ENCODE assay signal across 8 worm cellular contexts in the genomic region with DNA sequence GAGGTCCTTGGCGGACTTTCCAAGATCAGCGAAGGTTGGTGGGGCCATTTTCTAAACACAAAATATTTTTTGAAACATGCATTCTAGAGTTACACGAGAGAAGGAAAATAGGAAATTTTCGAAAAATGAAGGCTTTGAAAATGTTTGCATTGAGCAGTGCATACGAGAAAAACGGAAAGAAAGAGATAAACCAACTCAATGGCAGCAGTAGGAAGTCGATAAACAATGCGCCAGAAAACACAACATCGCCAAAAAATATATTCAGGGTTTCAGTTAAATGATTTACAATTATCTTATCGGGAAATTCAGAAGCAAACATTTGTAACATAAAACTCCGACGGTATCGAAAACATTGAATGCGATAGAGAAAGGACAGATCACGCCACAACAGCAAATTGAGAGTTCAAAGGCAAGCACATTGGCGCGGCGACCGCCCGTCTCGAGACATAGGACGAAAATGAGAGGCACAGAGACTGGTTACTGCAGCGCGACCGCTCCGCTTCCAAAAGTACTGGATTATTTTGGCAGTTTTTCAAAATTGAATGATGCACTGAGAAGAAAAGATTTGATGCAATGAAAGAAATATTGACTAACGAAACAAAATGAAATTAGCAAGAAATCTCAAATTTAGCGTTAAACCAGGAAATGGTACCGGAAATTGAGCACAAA.
A peak's percentile ranks its signal among the peaks of the same experiment; 100 is the strongest.
TF ChIP-seq lines count a peak whose summit lies in the region.

Gene vdac-1 (minus strand): TSS at position 51 of the 669 bp plus-strand sequence.
Gene R05G6.5 (plus strand): TSS at position 527 of the 669 bp plus-strand sequence.

TF ChIP-seq in whole organism, L1 larva, 84 proteins besides CTCF, POLR2A, EP300 and RAD21 (continues in another document):
- TF ChIP-seq fkh-10 (GFP tag; optimal IDR thresholded peaks at IDR 0.05; lab: Kevin White, UChicago): peak; percentile 28
- TF ChIP-seq aly-2 (tag; optimal IDR thresholded peaks at IDR 0.05; lab: Kevin White, UChicago): no peak
- peak; percentile 7 for TF ChIP-seq lir-3 (tag; optimal IDR thresholded peaks at IDR 0.05; lab: Kevin White, UChicago; ENCODE audit: poor library complexity)
- TF ChIP-seq efl-1 (optimal IDR thresholded peaks at IDR 0.05; lab: Kevin White, UChicago): peak; percentile 59 to 93
- TF ChIP-seq efl-1 (GFP tag; optimal IDR thresholded peaks at IDR 0.05 in 1 of 2; lab: Kevin White, UChicago): peak; percentile 90 to 99
- no peak for TF ChIP-seq aha-1 (tag; optimal IDR thresholded peaks at IDR 0.05; lab: Kevin White, UChicago)
- no peak for TF ChIP-seq unc-62 (GFP tag; optimal IDR thresholded peaks at IDR 0.05; lab: Kevin White, UChicago)
- TF ChIP-seq tbx-2 (tag; optimal IDR thresholded peaks at IDR 0.05; lab: Kevin White, UChicago): peak; percentile 86
- peak; percentile 87 for TF ChIP-seq nhr-19 (GFP tag; conservative IDR thresholded peaks at IDR 0.05; lab: Robert Waterston, UW)
- peak; percentile 57 for TF ChIP-seq dsc-1 (tag; optimal IDR thresholded peaks at IDR 0.05; lab: Kevin White, UChicago)

TF ChIP-seq in whole organism, L2 larva, 48 proteins besides CTCF, POLR2A, EP300 and RAD21 (continues in another document):
- no peak for TF ChIP-seq dmd-4 (tag; optimal IDR thresholded peaks at IDR 0.05; lab: Kevin White, UChicago)
- no peak for TF ChIP-seq ceh-82 (tag; optimal IDR thresholded peaks at IDR 0.05; lab: Kevin White, UChicago)
- TF ChIP-seq ZK546.5 (tag; optimal IDR thresholded peaks at IDR 0.05; lab: Kevin White, UChicago): no peak
- peak; percentile 51 for TF ChIP-seq ztf-4 (tag; optimal IDR thresholded peaks at IDR 0.05; lab: Kevin White, UChicago)
- peak; percentile 80 for TF ChIP-seq ama-1 (optimal IDR thresholded peaks at IDR 0.05; lab: Kevin White, UChicago)
- no peak for TF ChIP-seq elt-1 (tag; optimal IDR thresholded peaks at IDR 0.05; lab: Kevin White, UChicago)
- peak; percentile 25 for TF ChIP-seq nhr-6 (tag; optimal IDR thresholded peaks at IDR 0.05; lab: Kevin White, UChicago)
- TF ChIP-seq nhr-129 (tag; optimal IDR thresholded peaks at IDR 0.05; lab: Kevin White, UChicago): peak; percentile 87
- TF ChIP-seq skn-1 (tag; optimal IDR thresholded peaks at IDR 0.05; lab: Kevin White, UChicago): no peak
- TF ChIP-seq R02D3.7 (tag; optimal IDR thresholded peaks at IDR 0.05; lab: Kevin White, UChicago): no peak
- TF ChIP-seq unc-62 (GFP tag; optimal IDR thresholded peaks at IDR 0.05; lab: Kevin White, UChicago): no peak

TF ChIP-seq in whole organism, L3 larva, 47 proteins besides CTCF, POLR2A, EP300 and RAD21 (continues in another document):
- TF ChIP-seq unc-39 (tag; optimal IDR thresholded peaks at IDR 0.05; lab: Kevin White, UChicago) (no peak), lin-15B (tag; optimal IDR thresholded peaks at IDR 0.05; lab: Kevin White, UChicago) (peak; percentile 90), nhr-76 (tag; optimal IDR thresholded peaks at IDR 0.05; lab: Kevin White, UChicago) (peak; percentile 56), hmg-11 (tag; optimal IDR thresholded peaks at IDR 0.05; lab: Kevin White, UChicago) (peak; percentile 39), egl-5 (tag; optimal IDR thresholded peaks at IDR 0.05; lab: Kevin White, UChicago) (peak; percentile 71), R02D3.7 (tag; optimal IDR thresholded peaks at IDR 0.05; lab: Kevin White, UChicago) (peak; percentile 75), fos-1 (tag; optimal IDR thresholded peaks at IDR 0.05; lab: Kevin White, UChicago) (no peak), ztf-11 (tag; optimal IDR thresholded peaks at IDR 0.05; lab: Kevin White, UChicago) (no peak), ceh-9 (tag; optimal IDR thresholded peaks at IDR 0.05; lab: Kevin White, UChicago) (no peak), pqm-1 (tag; optimal IDR thresholded peaks at IDR 0.05; lab: Kevin White, UChicago) (peak; percentile 41), ama-1 (optimal IDR thresholded peaks at IDR 0.05; lab: Kevin White, UChicago) (no peak)

TF ChIP-seq in whole organism, L4 larva, 104 proteins besides CTCF, POLR2A, EP300 and RAD21 (continues in another document):
- TF ChIP-seq set-16 (GFP tag; IDR thresholded peaks at IDR 0.05; lab: Robert Waterston, UW) (no peak), zip-11 (GFP tag; IDR thresholded peaks at IDR 0.05; lab: Robert Waterston, UW) (no peak), pqm-1 (tag; optimal IDR thresholded peaks at IDR 0.05; lab: Kevin White, UChicago) (peak; percentile 83), zfp-2 (tag; optimal IDR thresholded peaks at IDR 0.05; lab: Kevin White, UChicago) (no peak), nhr-10 (tag; optimal IDR thresholded peaks at IDR 0.05; lab: Kevin White, UChicago) (peak; percentile 50), T26A8.4 (GFP tag; IDR thresholded peaks at IDR 0.05; lab: Robert Waterston, UW) (peak; percentile 59), lin-29 (GFP tag; IDR thresholded peaks at IDR 0.05; lab: Robert Waterston, UW) (0 out of 2 replicates have a peak, but pooled peaks have one; percentile 22), nhr-237 (tag; optimal IDR thresholded peaks at IDR 0.05; lab: Kevin White, UChicago) (no peak), hlh-30 (tag; optimal IDR thresholded peaks at IDR 0.05; lab: Kevin White, UChicago; ENCODE audit: insufficient read depth) (peak; percentile 92), arid-1 (GFP tag; conservative IDR thresholded peaks at IDR 0.05; lab: Robert Waterston, UW) (no peak)

TF ChIP-seq in whole organism, late embryonic, 69 proteins besides CTCF, POLR2A, EP300 and RAD21 (continues in another document):
- TF ChIP-seq unc-42 (tag; optimal IDR thresholded peaks at IDR 0.05; lab: Kevin White, UChicago) (peak; percentile 47), ttx-3 (tag; optimal IDR thresholded peaks at IDR 0.05; lab: Kevin White, UChicago) (no peak), ama-1 (optimal IDR thresholded peaks at IDR 0.05; lab: Kevin White, UChicago) (no peak), npax-4 (tag; optimal IDR thresholded peaks at IDR 0.05; lab: Kevin White, UChicago) (no peak), nfya-1 (tag; optimal IDR thresholded peaks at IDR 0.05; lab: Kevin White, UChicago) (peak; percentile 32), ceh-6 (GFP tag; optimal IDR thresholded peaks at IDR 0.05; lab: Kevin White, UChicago) (no peak), lim-6 (tag; optimal IDR thresholded peaks at IDR 0.05; lab: Kevin White, UChicago) (no peak), dve-1 (tag; optimal IDR thresholded peaks at IDR 0.05; lab: Kevin White, UChicago) (peak; percentile 45), K02D7.2 (tag; optimal IDR thresholded peaks at IDR 0.05; lab: Kevin White, UChicago) (no peak), ceh-24 (tag; optimal IDR thresholded peaks at IDR 0.05; lab: Kevin White, UChicago) (no peak), ztf-16 (tag; optimal IDR thresholded peaks at IDR 0.05; lab: Kevin White, UChicago) (no peak), ceh-30 (tag; optimal IDR thresholded peaks at IDR 0.05; lab: Kevin White, UChicago) (no peak)

TF ChIP-seq in whole organism, midembryonic, 9 proteins besides CTCF, POLR2A, EP300 and RAD21:
- TF ChIP-seq flt-1 (GFP tag; IDR thresholded peaks at IDR 0.05; lab: Robert Waterston, UW): 0 out of 2 replicates have a peak, but pooled peaks have one; percentile 54
- no peak for TF ChIP-seq ztf-29 (GFP tag; IDR thresholded peaks at IDR 0.05; lab: Robert Waterston, UW)
- no peak for TF ChIP-seq med-1 (GFP tag; optimal IDR thresholded peaks at IDR 0.05; lab: Kevin White, UChicago; ENCODE audit: insufficient read depth)

TF ChIP-seq in whole organism, mixed stage, embryonic, 35 proteins besides CTCF, POLR2A, EP300 and RAD21:
- TF ChIP-seq hlh-1 (tag; optimal IDR thresholded peaks at IDR 0.05; lab: Kevin White, UChicago): peak; percentile 14
- no peak for TF ChIP-seq drap-1 (GFP tag; optimal IDR thresholded peaks at IDR 0.05; lab: Kevin White, UChicago)
- no peak for TF ChIP-seq nhr-28 (tag; optimal IDR thresholded peaks at IDR 0.05; lab: Kevin White, UChicago)
- TF ChIP-seq nhr-237 (tag; optimal IDR thresholded peaks at IDR 0.05; lab: Kevin White, UChicago): peak; percentile 72
- peak; percentile 47 for TF ChIP-seq mep-1 (tag; optimal IDR thresholded peaks at IDR 0.05; lab: Kevin White, UChicago)

TF ChIP-seq in whole organism, young adult, 124 proteins besides CTCF, POLR2A, EP300 and RAD21 (continues in another document):
- TF ChIP-seq ekl-4 (GFP tag; IDR thresholded peaks at IDR 0.05; lab: Robert Waterston, UW) (peak; percentile 87), lin-54 (GFP tag; optimal IDR thresholded peaks at IDR 0.05; lab: Kevin White, UChicago) (peak; percentile 81), rcor-1 (GFP tag; IDR thresholded peaks at IDR 0.05; lab: Robert Waterston, UW) (peak; percentile 39; the same call in 1 of the 2 replicates), F23B12.7 (tag; optimal IDR thresholded peaks at IDR 0.05; lab: Kevin White, UChicago; ENCODE audit: insufficient read depth) (peak; percentile 25), B0019.2 (GFP tag; conservative IDR thresholded peaks at IDR 0.05; lab: Robert Waterston, UW) (no peak), nhr-80 (tag; optimal IDR thresholded peaks at IDR 0.05; lab: Kevin White, UChicago) (peak; percentile 97), ztf-26 (tag; optimal IDR thresholded peaks at IDR 0.05; lab: Kevin White, UChicago) (peak; percentile 21), F52B5.7 (tag; optimal IDR thresholded peaks at IDR 0.05; lab: Kevin White, UChicago) (peak; percentile 35), ztf-18 (tag; optimal IDR thresholded peaks at IDR 0.05; lab: Kevin White, UChicago) (peak; percentile 42), madf-10 (tag; optimal IDR thresholded peaks at IDR 0.05; lab: Kevin White, UChicago) (peak; percentile 45), snpc-4 (GFP tag; optimal IDR thresholded peaks at IDR 0.05; lab: Kevin White, UChicago) (peak; percentile 22), snpc-4 (tag; optimal IDR thresholded peaks at IDR 0.05; lab: Kevin White, UChicago) (peak; percentile 17 to 58 (median 24)), B0336.3 (GFP tag; IDR thresholded peaks at IDR 0.05; lab: Robert Waterston, UW) (peak; percentile 75), madf-6 (GFP tag; IDR thresholded peaks at IDR 0.05; lab: Robert Waterston, UW) (peak; percentile 45; the same call in 1 of the 2 replicates), nhr-27 (tag; optimal IDR thresholded peaks at IDR 0.05; lab: Kevin White, UChicago) (no peak), ets-4 (GFP tag; optimal IDR thresholded peaks at IDR 0.05; lab: Kevin White, UChicago) (peak; percentile 48), hmg-1.2 (GFP tag; IDR thresholded peaks at IDR 0.05; lab: Robert Waterston, UW) (peak; percentile 92), C06A6.2 (GFP tag; conservative IDR thresholded peaks at IDR 0.05; lab: Robert Waterston, UW) (no peak), egrh-3 (GFP tag; IDR thresholded peaks at IDR 0.05; lab: Robert Waterston, UW) (0 out of 2 replicates have a peak, but pooled peaks have one; percentile 8), let-607 (tag; optimal IDR thresholded peaks at IDR 0.05; lab: Kevin White, UChicago) (peak; percentile 75 to 78), dox-1 (GFP tag; IDR thresholded peaks at IDR 0.05; lab: Robert Waterston, UW) (peak; percentile 73), nhr-179 (tag; optimal IDR thresholded peaks at IDR 0.05; lab: Kevin White, UChicago) (no peak), ceh-100 (GFP tag; IDR thresholded peaks at IDR 0.05; lab: Robert Waterston, UW) (0 out of 2 replicates have a peak, but pooled peaks have one; percentile 40), F49E8.2 (tag; optimal IDR thresholded peaks at IDR 0.05; lab: Kevin White, UChicago; ENCODE audit: insufficient read depth) (no peak), ceh-79 (tag; optimal IDR thresholded peaks at IDR 0.05; lab: Kevin White, UChicago) (no peak)
